Fruit fly (Drosophila melanogaster) whole organism, pupa: ENCODE data around the gene CG15531.

Experiments
- CG14655 ChIP-seq: fragments of 200-800 bp; sonication (Bioruptor generic); optimal IDR thresholded peaks from 3 replicates; lab custom pipeline; 2017; ENCODE audit warnings: mild to moderate bottlenecking, missing biosample characterization, missing genetic modification reagents, missing genetic modification characterization
- CG32121 ChIP-seq: fragments of 200-800 bp; sonication (Bioruptor generic); IDR thresholded peaks from 2 replicates; pipeline ENCODE4 v1.3.6; 2022; ENCODE audit warnings: missing biosample characterization, missing genetic modification characterization
- CG34367 ChIP-seq: fragments of 200-800 bp; sonication (Bioruptor generic); optimal IDR thresholded peaks from 2 replicates; lab custom pipeline; 2018; ENCODE audit warnings: missing biosample characterization, mild to moderate bottlenecking, missing genetic modification characterization
- CG4496 ChIP-seq: fragments of 200-800 bp; sonication (Bioruptor generic); IDR thresholded peaks from 3 replicates; pipeline ENCODE4 v1.3.6; 2022; ENCODE audit warnings: missing biosample characterization, missing genetic modification characterization
- CG8159 ChIP-seq: fragments of 200-800 bp; sonication (Bioruptor generic); optimal IDR thresholded peaks from 3 replicates; lab custom pipeline; 2018; ENCODE audit warnings: missing biosample characterization, mild to moderate bottlenecking, missing genetic modification characterization, moderate library complexity
- CG8301 ChIP-seq: fragments of 200-800 bp; sonication (Bioruptor generic); optimal IDR thresholded peaks from 2 replicates; lab custom pipeline; 2018; ENCODE audit warnings: missing biosample characterization, mild to moderate bottlenecking, missing genetic modification characterization
- EcR ChIP-seq: fragments of 200-800 bp; sonication (Bioruptor generic); optimal IDR thresholded peaks from 3 replicates; lab custom pipeline; 2019; ENCODE audit warnings: missing biosample characterization, missing genetic modification characterization, mild to moderate bottlenecking, moderate library complexity, missing genetic modification reagents
- Ets98B ChIP-seq: fragments of 200-800 bp; sonication (Bioruptor generic); IDR thresholded peaks from 2 replicates; pipeline ENCODE4 v1.3.6; 2022; ENCODE audit warnings: missing biosample characterization, missing genetic modification characterization
- Pif1A ChIP-seq: fragments of 200-800 bp; sonication (Bioruptor generic); optimal IDR thresholded peaks from 3 replicates; lab custom pipeline; 2016; ENCODE audit warnings: missing biosample characterization, missing genetic modification characterization
- Pif1B ChIP-seq: fragments of 200-800 bp; sonication (Bioruptor generic); optimal IDR thresholded peaks from 3 replicates; lab custom pipeline; 2016; ENCODE audit warnings: missing biosample characterization, missing genetic modification characterization
- Snoo ChIP-seq: fragments of 200-800 bp; sonication (Bioruptor generic); optimal IDR thresholded peaks from 3 replicates; lab custom pipeline; 2017; ENCODE audit warnings: missing biosample characterization, mild to moderate bottlenecking, missing genetic modification characterization, inconsistent platforms
- fd96Ca ChIP-seq: fragments of 200-800 bp; sonication (Bioruptor generic); IDR thresholded peaks from 3 replicates; pipeline ENCODE4 v1.3.6; 2022; ENCODE audit warnings: missing biosample characterization, missing genetic modification characterization
- gl ChIP-seq: fragments of 200-800 bp; sonication (Bioruptor generic); optimal IDR thresholded peaks from 2 replicates; lab custom pipeline; 2018; ENCODE audit warnings: missing biosample characterization, mild to moderate bottlenecking, missing genetic modification characterization
- rn ChIP-seq: fragments of 200-800 bp; sonication (Bioruptor generic); IDR thresholded peaks from 2 replicates; pipeline ENCODE4 v1.3.6; 2022; ENCODE audit warnings: missing biosample characterization, missing genetic modification characterization

- TF ChIP-seq CG8159 (no peak), CG32121 (GFP tag; lab: Robert Waterston, UW) (no peak), EcR (GFP tag; lab: Kevin White, UChicago) (no peak), gl (tag; lab: Kevin White, UChicago) (no peak), Ets98B (GFP tag; lab: Robert Waterston, UW) (no peak), fd96Ca (GFP tag; lab: Robert Waterston, UW) (no peak), CG4496 (GFP tag; lab: Robert Waterston, UW) (no peak), rn (GFP tag; lab: Robert Waterston, UW) (no peak), CG8301 (no peak), CG34367 (tag; lab: Kevin White, UChicago) (no peak), CG14655 (no peak), Snoo (tag; lab: Kevin White, UChicago) (no peak), Pif1A (GFP tag; lab: Kevin White, UChicago) (no peak), Pif1B (GFP tag; lab: Kevin White, UChicago) (no peak)
These were observed 12.0 kb upstream of the CG15531 start for dm6 chr3R:30208011-30208410.
